Fruit fly (Drosophila melanogaster): ENCODE measurements around the gene CG11983.

Gene CG11983

DNA sequence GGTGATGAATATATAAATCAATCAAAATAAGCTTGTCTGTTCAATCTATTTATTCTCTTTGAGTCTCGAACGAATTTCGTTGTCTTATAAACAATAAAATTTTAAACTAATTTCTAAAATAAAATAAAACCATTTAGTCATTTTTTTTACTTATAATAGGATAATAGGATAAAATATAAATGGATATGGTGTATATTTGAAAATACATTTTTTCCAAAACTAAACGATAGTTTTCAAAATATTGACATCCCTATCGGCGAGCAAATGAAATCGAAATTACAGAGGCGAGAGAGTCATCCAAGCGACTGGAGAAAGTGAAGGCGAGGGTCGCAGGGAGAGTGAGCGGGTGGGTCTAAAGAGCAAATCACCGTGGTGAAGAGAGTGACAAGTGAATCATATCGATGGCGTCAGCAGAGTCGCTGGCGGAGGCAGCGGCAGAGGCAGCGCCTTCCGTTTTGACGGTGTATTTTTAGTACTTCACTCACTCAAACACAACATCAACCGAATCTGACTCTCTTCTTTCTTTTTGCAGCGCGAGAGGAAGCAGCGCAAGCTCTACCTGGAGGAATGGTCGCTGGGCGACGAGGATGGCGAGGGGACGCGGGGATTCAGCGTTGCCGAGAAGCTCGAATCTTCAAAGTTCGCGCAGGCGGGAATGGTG, 49.4 kb downstream of the CG11983 start (continued):
- TF ChIP-seq CG6272 (GFP tag; IDR thresholded peaks at IDR 0.05) = peak; percentile 89
- TF ChIP-seq CG10462 (GFP tag; optimal IDR thresholded peaks at IDR 0.05) = peak; percentile 91
- TF ChIP-seq CG15601 (tag; optimal IDR thresholded peaks at IDR 0.05) = peak; percentile 98
- peak; percentile 92 for TF ChIP-seq CG2120 (GFP tag; optimal IDR thresholded peaks at IDR 0.05)
- peak; percentile 92 for TF ChIP-seq Usf (GFP tag; optimal IDR thresholded peaks at IDR 0.05)
- TF ChIP-seq CG4404 (GFP tag; IDR thresholded peaks at IDR 0.05) = no peak
- TF ChIP-seq CG30020 (tag; optimal IDR thresholded peaks at IDR 0.05) = peak; percentile 91
- peak; percentile 74 for TF ChIP-seq ash1 (GFP tag; optimal IDR thresholded peaks at IDR 0.05)
- TF ChIP-seq CG3407 (GFP tag; optimal IDR thresholded peaks at IDR 0.05) = peak; percentile 95
- no peak for TF ChIP-seq CG17328 (GFP tag; IDR thresholded peaks at IDR 0.05)
- TF ChIP-seq GATAe (GFP tag; conservative IDR thresholded peaks at IDR 0.05) = no peak
- peak; percentile 56 for TF ChIP-seq Atf3 (GFP tag; optimal IDR thresholded peaks at IDR 0.05)
- no peak for TF ChIP-seq Gsc (GFP tag; IDR thresholded peaks at IDR 0.05)
- peak; percentile 88 for TF ChIP-seq onecut (GFP tag; IDR thresholded peaks at IDR 0.05)
- no peak for TF ChIP-seq CG3847 (GFP tag; IDR thresholded peaks at IDR 0.05)
- no peak for TF ChIP-seq sima (GFP tag; optimal IDR thresholded peaks at IDR 0.05)
- no peak for TF ChIP-seq dati (GFP tag; IDR thresholded peaks at IDR 0.05)
- TF ChIP-seq odd (GFP tag; optimal IDR thresholded peaks at IDR 0.05) = peak; percentile 98
- TF ChIP-seq vnd (GFP tag; IDR thresholded peaks at IDR 0.05; ENCODE audit: partially characterized antibody) = no peak
- peak; percentile 12 for TF ChIP-seq CG8089 (GFP tag; optimal IDR thresholded peaks at IDR 0.05)
- TF ChIP-seq dimm (GFP tag; IDR thresholded peaks at IDR 0.05) = no peak
- no peak for TF ChIP-seq pnt (GFP tag; optimal IDR thresholded peaks at IDR 0.05)
- TF ChIP-seq Atf6 (GFP tag; IDR thresholded peaks at IDR 0.05) = no peak
- TF ChIP-seq CG5245 (GFP tag; optimal IDR thresholded peaks at IDR 0.05) = peak; percentile 74
- no peak for TF ChIP-seq ssp (GFP tag; IDR thresholded peaks at IDR 0.05)
- peak; percentile 71 for TF ChIP-seq CG1647 (GFP tag; optimal IDR thresholded peaks at IDR 0.05)
- no peak for TF ChIP-seq CG17568 (GFP tag; optimal IDR thresholded peaks at IDR 0.05)
- peak; percentile 58 for TF ChIP-seq Dad (GFP tag; optimal IDR thresholded peaks at IDR 0.05)
- peak; percentile 92 for TF ChIP-seq CG5180 (GFP tag; optimal IDR thresholded peaks at IDR 0.05)
- TF ChIP-seq bigmax (GFP tag; optimal IDR thresholded peaks at IDR 0.05) = no peak
- peak; percentile 96 for TF ChIP-seq CG10431 (GFP tag; optimal IDR thresholded peaks at IDR 0.05)
- TF ChIP-seq Med (GFP tag) = peak; percentile 85
- peak; percentile 96 for TF ChIP-seq kay (GFP tag; optimal IDR thresholded peaks at IDR 0.05)
- TF ChIP-seq CG9437 (GFP tag; optimal IDR thresholded peaks at IDR 0.05) = peak; percentile 95
- TF ChIP-seq al (GFP tag; IDR thresholded peaks at IDR 0.05) = no peak
- no peak for TF ChIP-seq zfh1 (GFP tag; IDR thresholded peaks at IDR 0.05)
- TF ChIP-seq aop (GFP tag; IDR thresholded peaks at IDR 0.05) = no peak
- TF ChIP-seq HmgD (GFP tag; optimal IDR thresholded peaks at IDR 0.05) = no peak
- TF ChIP-seq CG10543 (GFP tag; optimal IDR thresholded peaks at IDR 0.05) = peak; percentile 98
- peak; percentile 97 for TF ChIP-seq fd3F (GFP tag; optimal IDR thresholded peaks at IDR 0.05)
- TF ChIP-seq CG8359 (GFP tag; optimal IDR thresholded peaks at IDR 0.05; ENCODE audit: borderline replicate concordance) = peak; percentile 87
- TF ChIP-seq CG42726 (GFP tag; IDR thresholded peaks at IDR 0.05; ENCODE audit: partially characterized antibody) = no peak
- TF ChIP-seq sd (tag; optimal IDR thresholded peaks at IDR 0.05) = peak; percentile 93
- TF ChIP-seq dpn (GFP tag; optimal IDR thresholded peaks at IDR 0.05) = peak; percentile 59 to 96
- peak; percentile 35 for TF ChIP-seq MESR4 (GFP tag; optimal IDR thresholded peaks at IDR 0.05)
- TF ChIP-seq Vsx1 (GFP tag; optimal IDR thresholded peaks at IDR 0.05) = peak; percentile 99
- peak; percentile 84 to 99 for TF ChIP-seq Hr51 (GFP tag; optimal IDR thresholded peaks at IDR 0.05)
- TF ChIP-seq sna (GFP tag; IDR thresholded peaks at IDR 0.05; ENCODE audit: partially characterized antibody) = no peak
- no peak for TF ChIP-seq zf30C (GFP tag; optimal IDR thresholded peaks at IDR 0.05)
- peak; percentile 39 for TF ChIP-seq tx (GFP tag; optimal IDR thresholded peaks at IDR 0.05)

Measured in whole organism, embryonic.